Fruit fly (Drosophila melanogaster) whole organism, pupa: Measurements from ENCODE around the gene SK.

ENCODE experiments used
- CG10348 ChIP-seq: fragments of 200-800 bp; sonication (Bioruptor generic); IDR thresholded peaks from 2 replicates; pipeline ENCODE4 v1.3.6; 2022; ENCODE audit warnings: missing biosample characterization, missing genetic modification characterization
- CG12605 ChIP-seq: fragments of 200-800 bp; sonication (Bioruptor generic); IDR thresholded peaks from 2 replicates; pipeline ENCODE4 v1.3.6; 2022; ENCODE audit warnings: missing biosample characterization, missing genetic modification characterization
- CG13204 ChIP-seq: fragments of 200-800 bp; sonication (Bioruptor generic); optimal IDR thresholded peaks from 2 replicates; lab custom pipeline; 2018; ENCODE audit warnings: missing biosample characterization, mild to moderate bottlenecking, missing genetic modification characterization, moderate library complexity
- CG14655 ChIP-seq: fragments of 200-800 bp; sonication (Bioruptor generic); optimal IDR thresholded peaks from 3 replicates; lab custom pipeline; 2017; ENCODE audit warnings: mild to moderate bottlenecking, missing biosample characterization, missing genetic modification reagents, missing genetic modification characterization
- CG15710 ChIP-seq: fragments of 200-800 bp; sonication (Bioruptor generic); optimal IDR thresholded peaks from 2 replicates; lab custom pipeline; 2018; ENCODE audit warnings: missing biosample characterization, mild to moderate bottlenecking, missing genetic modification characterization, moderate library complexity
- CG17806 ChIP-seq: fragments of 200-800 bp; sonication (Bioruptor generic); optimal IDR thresholded peaks from 2 replicates; lab custom pipeline; 2018; ENCODE audit warnings: missing biosample characterization, mild to moderate bottlenecking, missing genetic modification characterization, moderate library complexity
- CG32121 ChIP-seq: fragments of 200-800 bp; sonication (Bioruptor generic); IDR thresholded peaks from 2 replicates; pipeline ENCODE4 v1.3.6; 2022; ENCODE audit warnings: missing biosample characterization, missing genetic modification characterization
- CG34367 ChIP-seq: fragments of 200-800 bp; sonication (Bioruptor generic); optimal IDR thresholded peaks from 2 replicates; lab custom pipeline; 2018; ENCODE audit warnings: missing biosample characterization, mild to moderate bottlenecking, missing genetic modification characterization
- CG4496 ChIP-seq: fragments of 200-800 bp; sonication (Bioruptor generic); IDR thresholded peaks from 3 replicates; pipeline ENCODE4 v1.3.6; 2022; ENCODE audit warnings: missing biosample characterization, missing genetic modification characterization
- CG8159 ChIP-seq: fragments of 200-800 bp; sonication (Bioruptor generic); optimal IDR thresholded peaks from 3 replicates; lab custom pipeline; 2018; ENCODE audit warnings: missing biosample characterization, mild to moderate bottlenecking, missing genetic modification characterization, moderate library complexity
- CG8301 ChIP-seq: fragments of 200-800 bp; sonication (Bioruptor generic); optimal IDR thresholded peaks from 2 replicates; lab custom pipeline; 2018; ENCODE audit warnings: missing biosample characterization, mild to moderate bottlenecking, missing genetic modification characterization
- CG9948 ChIP-seq: fragments of 200-800 bp; sonication (Bioruptor generic); optimal IDR thresholded peaks from 2 replicates; lab custom pipeline; 2018; ENCODE audit warnings: missing biosample characterization, mild to moderate bottlenecking, missing genetic modification characterization, moderate library complexity
- D1 ChIP-seq: fragments of 200-800 bp; sonication (Bioruptor generic); optimal IDR thresholded peaks from 2 replicates; lab custom pipeline; 2018; ENCODE audit warnings: missing biosample characterization, mild to moderate bottlenecking, missing genetic modification characterization, moderate library complexity
- EcR ChIP-seq: fragments of 200-800 bp; sonication (Bioruptor generic); optimal IDR thresholded peaks from 3 replicates; lab custom pipeline; 2019; ENCODE audit warnings: missing biosample characterization, missing genetic modification characterization, mild to moderate bottlenecking, moderate library complexity, missing genetic modification reagents
- Ets98B ChIP-seq: fragments of 200-800 bp; sonication (Bioruptor generic); IDR thresholded peaks from 2 replicates; pipeline ENCODE4 v1.3.6; 2022; ENCODE audit warnings: missing biosample characterization, missing genetic modification characterization
- Pif1A ChIP-seq: fragments of 200-800 bp; sonication (Bioruptor generic); optimal IDR thresholded peaks from 3 replicates; lab custom pipeline; 2016; ENCODE audit warnings: missing biosample characterization, missing genetic modification characterization
- Pif1B ChIP-seq: fragments of 200-800 bp; sonication (Bioruptor generic); optimal IDR thresholded peaks from 3 replicates; lab custom pipeline; 2016; ENCODE audit warnings: missing biosample characterization, missing genetic modification characterization
- Snoo ChIP-seq: fragments of 200-800 bp; sonication (Bioruptor generic); optimal IDR thresholded peaks from 3 replicates; lab custom pipeline; 2017; ENCODE audit warnings: missing biosample characterization, mild to moderate bottlenecking, missing genetic modification characterization, inconsistent platforms
- fd96Ca ChIP-seq: fragments of 200-800 bp; sonication (Bioruptor generic); IDR thresholded peaks from 3 replicates; pipeline ENCODE4 v1.3.6; 2022; ENCODE audit warnings: missing biosample characterization, missing genetic modification characterization
- gl ChIP-seq: fragments of 200-800 bp; sonication (Bioruptor generic); optimal IDR thresholded peaks from 2 replicates; lab custom pipeline; 2018; ENCODE audit warnings: missing biosample characterization, mild to moderate bottlenecking, missing genetic modification characterization
- rn ChIP-seq: fragments of 200-800 bp; sonication (Bioruptor generic); IDR thresholded peaks from 2 replicates; pipeline ENCODE4 v1.3.6; 2022; ENCODE audit warnings: missing biosample characterization, missing genetic modification characterization

SK gene

DNA sequence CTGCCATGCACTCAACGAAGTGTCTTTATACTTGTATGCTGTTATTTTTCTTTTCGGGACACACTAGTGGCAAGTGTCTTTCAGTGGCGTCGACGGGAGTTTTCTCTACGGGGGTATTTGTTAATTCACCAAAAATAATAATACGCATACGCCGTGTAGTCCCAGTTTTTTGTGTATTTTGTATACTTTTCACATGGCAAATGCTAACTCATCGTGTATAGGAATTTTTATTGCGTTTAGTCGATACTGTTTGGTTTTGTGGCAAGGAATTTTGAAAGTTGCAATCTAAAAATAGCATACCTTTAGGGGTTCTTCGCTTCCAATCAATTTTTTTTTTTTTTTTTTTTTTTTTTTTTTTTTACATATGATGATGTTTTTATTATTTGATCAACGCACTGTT, 1.6 kb upstream of the SK start:
- TF ChIP-seq CG14655 (GFP tag; lab: Kevin White, UChicago), result peak; percentile 30
- no peak for TF ChIP-seq CG10348 (GFP tag; lab: Robert Waterston, UW)
- TF ChIP-seq D1 (tag; lab: Kevin White, UChicago), result no peak
- TF ChIP-seq, all 21 proteins: peak for 1

DNA sequence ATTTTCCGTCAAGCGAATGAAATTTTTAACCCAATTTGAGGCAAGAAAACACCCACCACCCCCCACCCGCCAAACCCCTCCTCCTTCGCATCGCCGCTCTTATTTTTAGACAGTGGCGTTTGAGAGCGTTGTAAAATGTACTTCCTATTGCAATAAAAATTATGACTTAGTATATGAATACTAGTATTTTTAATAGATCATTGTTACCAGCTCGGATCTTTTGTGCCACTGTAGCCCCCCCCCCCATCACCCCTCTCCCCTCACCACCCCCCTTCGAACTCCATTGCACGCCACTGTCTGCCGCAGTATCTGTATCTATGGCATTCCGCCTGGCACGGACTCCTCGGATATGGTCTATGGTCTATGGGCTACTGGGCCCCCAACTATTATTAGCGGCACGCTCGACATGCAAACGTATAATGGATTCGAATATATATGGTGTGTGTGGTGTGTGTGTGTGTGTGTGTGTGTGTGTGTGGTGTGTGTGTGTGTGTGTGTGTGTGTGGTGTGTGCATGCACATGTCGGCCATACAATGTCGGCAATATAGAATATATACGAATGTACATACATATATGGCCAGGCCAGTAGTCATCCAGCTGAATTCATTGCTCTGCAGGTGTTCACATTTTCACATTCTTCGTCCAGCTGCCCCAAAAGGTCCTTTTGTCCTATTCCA, 10.0 kb downstream of the SK start:
- TF ChIP-seq CG12605, result no peak
- TF ChIP-seq CG8301 (tag; lab: Kevin White, UChicago), result no peak
- no peak for TF ChIP-seq gl (tag; lab: Kevin White, UChicago)
- no peak for TF ChIP-seq CG10348 (GFP tag; lab: Robert Waterston, UW)
- no peak for TF ChIP-seq CG17806 (tag; lab: Kevin White, UChicago)
- no peak for TF ChIP-seq CG13204
- TF ChIP-seq CG34367, result no peak
- TF ChIP-seq CG15710 (tag; lab: Kevin White, UChicago), result no peak
- no peak for TF ChIP-seq rn
- peak; percentile 31; the same call in 1 of the 3 replicates for TF ChIP-seq fd96Ca (GFP tag; lab: Robert Waterston, UW)
- peak; percentile 28; the same call in 1 of the 2 replicates for TF ChIP-seq CG32121 (GFP tag; lab: Robert Waterston, UW)
- TF ChIP-seq CG4496 (GFP tag; lab: Robert Waterston, UW), result peak; percentile 31; the same call in 1 of the 3 replicates
- TF ChIP-seq D1 (tag; lab: Kevin White, UChicago), result no peak
- TF ChIP-seq Ets98B (GFP tag; lab: Robert Waterston, UW), result peak; percentile 29; the same call in 1 of the 2 replicates
- TF ChIP-seq CG9948, result no peak

DNA sequence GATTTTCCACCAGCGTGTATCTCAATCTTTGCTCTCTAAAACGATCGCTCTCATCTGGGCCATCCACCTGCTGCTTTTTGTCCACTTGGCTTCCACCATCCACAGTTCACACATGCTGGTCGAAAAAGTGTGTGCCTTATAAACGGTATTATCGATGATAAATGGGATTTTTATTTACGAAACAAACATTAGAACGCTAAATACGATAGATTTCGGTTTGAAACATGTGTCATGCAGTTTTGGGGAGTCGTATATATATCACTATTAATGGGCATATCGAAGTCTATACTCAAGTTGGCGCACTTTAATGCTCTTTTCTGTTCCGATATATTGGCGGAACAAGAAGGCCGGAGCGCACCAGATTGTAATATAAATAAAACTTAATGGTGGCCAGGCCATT, 17.0 kb downstream of the SK start:
- no peak for TF ChIP-seq gl (tag; lab: Kevin White, UChicago)
- no peak for TF ChIP-seq CG12605
- no peak for TF ChIP-seq CG8301 (tag; lab: Kevin White, UChicago)
- no peak for TF ChIP-seq EcR (GFP tag; lab: Kevin White, UChicago)
- TF ChIP-seq CG14655 (GFP tag; lab: Kevin White, UChicago), result no peak

DNA sequence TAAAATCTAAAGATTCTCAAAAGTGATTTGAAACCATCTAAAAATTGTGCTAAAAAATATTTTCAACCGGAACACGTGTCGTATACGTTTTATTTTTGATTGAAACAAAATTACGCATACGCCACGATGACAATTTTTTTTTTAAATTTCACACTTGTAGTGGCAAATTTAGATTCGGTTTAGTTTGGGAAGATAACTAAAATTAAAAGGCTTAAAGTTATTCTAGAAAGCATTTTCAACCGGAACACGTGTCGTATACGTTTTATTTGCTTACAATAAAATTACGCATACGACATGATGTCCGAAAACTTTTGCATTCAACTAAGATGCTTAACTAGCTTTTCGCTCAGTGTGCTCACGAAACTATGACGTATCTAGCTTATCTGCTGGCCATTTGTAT, 18.8 kb downstream of the SK start:
- no peak for TF ChIP-seq CG17806 (tag; lab: Kevin White, UChicago)
- no peak for TF ChIP-seq CG8159 (tag; lab: Kevin White, UChicago)
- TF ChIP-seq Pif1B, result no peak
- no peak for TF ChIP-seq Ets98B (GFP tag; lab: Robert Waterston, UW)
- TF ChIP-seq CG15710 (tag; lab: Kevin White, UChicago), result no peak
- TF ChIP-seq rn, result no peak
- TF ChIP-seq Snoo (tag; lab: Kevin White, UChicago), result no peak
- TF ChIP-seq CG8301 (tag; lab: Kevin White, UChicago), result no peak
- TF ChIP-seq fd96Ca (GFP tag; lab: Robert Waterston, UW), result no peak
- TF ChIP-seq EcR (GFP tag; lab: Kevin White, UChicago), result no peak
- no peak for TF ChIP-seq D1 (tag; lab: Kevin White, UChicago)
- TF ChIP-seq CG12605, result no peak
- no peak for TF ChIP-seq CG9948

DNA sequence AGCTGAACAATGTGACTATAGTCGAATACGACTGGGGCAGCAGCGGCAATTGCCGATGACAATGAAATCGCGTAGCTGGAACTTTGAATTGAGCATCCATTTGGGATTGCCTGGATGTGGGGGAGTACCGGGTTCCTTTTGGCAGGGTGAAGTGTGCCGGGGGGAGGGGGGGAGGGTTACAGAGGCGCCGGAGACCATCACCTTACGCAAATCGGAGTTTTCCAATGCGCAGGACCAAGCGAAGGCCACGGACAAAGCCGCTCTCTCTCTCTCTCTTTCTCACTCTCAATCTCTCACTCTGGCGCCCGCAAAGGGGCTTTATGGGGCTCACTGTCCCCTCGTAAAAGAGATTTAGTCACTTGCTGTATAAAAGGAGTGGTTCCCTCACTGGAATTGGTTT, 23.1 kb downstream of the SK start:
- no peak for TF ChIP-seq rn
- TF ChIP-seq Snoo (tag; lab: Kevin White, UChicago), result no peak
- TF ChIP-seq EcR (GFP tag; lab: Kevin White, UChicago), result no peak
- TF ChIP-seq gl (tag; lab: Kevin White, UChicago), result no peak
- TF ChIP-seq CG32121 (GFP tag; lab: Robert Waterston, UW), result no peak
- no peak for TF ChIP-seq CG17806 (tag; lab: Kevin White, UChicago)
- TF ChIP-seq CG8159 (tag; lab: Kevin White, UChicago), result no peak
- no peak for TF ChIP-seq Ets98B (GFP tag; lab: Robert Waterston, UW)
- no peak for TF ChIP-seq CG14655 (GFP tag; lab: Kevin White, UChicago)
- no peak for TF ChIP-seq CG34367
- TF ChIP-seq CG13204, result no peak
- TF ChIP-seq CG8301 (tag; lab: Kevin White, UChicago), result no peak

DNA sequence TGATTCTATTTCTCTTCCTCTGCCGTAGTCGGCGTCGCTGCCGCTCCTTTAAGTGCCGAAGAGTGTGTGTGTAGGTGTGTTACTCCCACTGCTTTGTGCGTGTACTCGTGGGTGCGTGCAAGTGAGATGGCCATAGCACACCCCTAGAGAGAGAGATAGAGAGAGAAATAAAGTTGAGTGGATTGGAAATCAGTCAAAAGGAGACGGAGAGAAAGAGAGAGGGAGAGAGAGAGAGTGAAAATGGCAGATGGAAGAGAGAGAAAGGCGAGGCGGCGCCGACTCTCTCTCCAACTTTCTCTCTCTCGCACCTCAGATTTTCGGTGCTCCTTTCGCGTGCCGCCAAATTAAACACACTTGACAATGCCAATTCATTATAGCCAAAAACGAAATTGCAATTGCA, 24.0 kb downstream of the SK start:
- no peak for TF ChIP-seq Pif1B
- no peak for TF ChIP-seq CG13204
- no peak for TF ChIP-seq D1 (tag; lab: Kevin White, UChicago)
- TF ChIP-seq fd96Ca (GFP tag; lab: Robert Waterston, UW), result no peak
- TF ChIP-seq CG15710 (tag; lab: Kevin White, UChicago), result no peak
- no peak for TF ChIP-seq Pif1A (GFP tag; lab: Kevin White, UChicago)

DNA sequence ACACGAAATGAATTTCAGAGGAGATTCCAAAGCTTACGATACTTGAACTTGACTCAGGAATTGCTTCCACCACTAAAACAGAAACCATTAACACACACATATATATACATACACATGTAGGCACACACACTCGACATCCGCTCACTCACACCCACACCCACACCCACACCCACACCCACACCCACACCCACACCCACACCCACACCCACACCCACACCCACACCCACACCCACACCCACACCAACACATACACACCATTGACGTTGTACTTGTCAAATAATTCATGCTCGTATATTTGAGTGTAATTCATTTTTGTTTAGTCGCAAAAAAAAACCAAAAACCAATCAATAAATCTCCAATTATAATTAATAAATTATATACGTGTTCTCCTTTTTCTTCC, 42.5 kb downstream of the SK start:
- TF ChIP-seq gl (tag; lab: Kevin White, UChicago) (no peak), CG14655 (GFP tag; lab: Kevin White, UChicago) (no peak), CG4496 (GFP tag; lab: Robert Waterston, UW) (no peak), CG17806 (tag; lab: Kevin White, UChicago) (no peak), Snoo (tag; lab: Kevin White, UChicago) (no peak), CG8301 (tag; lab: Kevin White, UChicago) (no peak), Pif1A (GFP tag; lab: Kevin White, UChicago) (no peak), CG10348 (GFP tag; lab: Robert Waterston, UW) (no peak), CG8159 (tag; lab: Kevin White, UChicago) (no peak), CG34367 (no peak), fd96Ca (GFP tag; lab: Robert Waterston, UW) (no peak), CG32121 (GFP tag; lab: Robert Waterston, UW) (no peak), Ets98B (GFP tag; lab: Robert Waterston, UW) (no peak), Pif1B (no peak), D1 (tag; lab: Kevin White, UChicago) (no peak), CG13204 (no peak), EcR (GFP tag; lab: Kevin White, UChicago) (no peak), CG9948 (no peak), rn (no peak)
